Fruit fly (Drosophila melanogaster) whole organism, embryonic: ENCODE measurements around the gene RabX6.
A peak's percentile ranks its signal among the peaks of the same experiment; 100 is the strongest.

Source experiments
- B-H1 ChIP-seq: fragments of 200-800 bp; sonication (Bioruptor generic); IDR thresholded peaks from 3 replicates; pipeline ENCODE4 v1.3.6; 2022; ENCODE audit warnings: missing biosample characterization, missing genetic modification characterization
- Bdp1 ChIP-seq: fragments of 200-800 bp; sonication (Bioruptor generic); optimal IDR thresholded peaks from 3 replicates; lab custom pipeline; 2016; ENCODE audit warnings: missing biosample characterization, missing genetic modification characterization
- Bteb2 ChIP-seq: fragments of 200-800 bp; sonication (Bioruptor generic); optimal IDR thresholded peaks from 2 replicates; lab custom pipeline; 2016; ENCODE audit warnings: missing biosample characterization, missing genetic modification characterization
- CG10366 ChIP-seq: fragments of 200-800 bp; sonication (Bioruptor generic); IDR thresholded peaks from 2 replicates; pipeline ENCODE4 v1.3.6; 2022; ENCODE audit warnings: missing biosample characterization, missing genetic modification characterization
- CG10959 ChIP-seq: fragments of 200-800 bp; sonication (Bioruptor generic); IDR thresholded peaks from 2 replicates; pipeline ENCODE4 v1.3.6; 2022; ENCODE audit warnings: missing biosample characterization, missing genetic modification characterization
- CG17328 ChIP-seq: fragments of 200-800 bp; sonication (Bioruptor generic); IDR thresholded peaks from 2 replicates; pipeline ENCODE4 v1.3.6; 2022; ENCODE audit warnings: missing biosample characterization, missing genetic modification characterization
- CG31365 ChIP-seq: fragments of 200-800 bp; sonication (Bioruptor generic); optimal IDR thresholded peaks from 2 replicates; lab custom pipeline; 2018; ENCODE audit warnings: missing biosample characterization, mild to moderate bottlenecking, missing genetic modification characterization
- CG43689 ChIP-seq: fragments of 200-800 bp; sonication (Bioruptor generic); IDR thresholded peaks from 2 replicates; pipeline ENCODE4 v1.3.6; 2022; ENCODE audit warnings: missing biosample characterization, missing genetic modification characterization
- CG4424 ChIP-seq: fragments of 200-800 bp; sonication (Bioruptor generic); optimal IDR thresholded peaks from 3 replicates; lab custom pipeline; 2016; ENCODE audit warnings: missing biosample characterization, missing genetic modification characterization
- CG4820 ChIP-seq: fragments of 200-800 bp; sonication (Bioruptor generic); optimal IDR thresholded peaks from 3 replicates; lab custom pipeline; 2016; ENCODE audit warnings: missing biosample characterization, missing genetic modification characterization
- CG6175 ChIP-seq: fragments of 200-800 bp; sonication (Bioruptor generic); IDR thresholded peaks from 3 replicates; pipeline ENCODE4 v1.3.6; 2022; ENCODE audit warnings: missing biosample characterization, missing genetic modification characterization
- CG6791 ChIP-seq: fragments of 200-800 bp; sonication (Bioruptor generic); IDR thresholded peaks from 3 replicates; pipeline ENCODE4 v1.3.6; 2022; ENCODE audit warnings: missing biosample characterization, missing genetic modification characterization; ENCODE audit not compliant: partially characterized antibody
- CG7372 ChIP-seq: fragments of 200-800 bp; sonication (Bioruptor generic); IDR thresholded peaks from 2 replicates; pipeline ENCODE4 v1.3.6; 2022; ENCODE audit warnings: missing biosample characterization, missing genetic modification characterization
- CG9932 ChIP-seq: fragments of 200-800 bp; sonication (Bioruptor generic); IDR thresholded peaks from 2 replicates; pipeline ENCODE4 v1.3.6; 2022; ENCODE audit warnings: missing biosample characterization, missing genetic modification characterization
- CoRest ChIP-seq: fragments of 200-800 bp; sonication (Bioruptor generic); optimal IDR thresholded peaks from 3 replicates; lab custom pipeline; 2018; ENCODE audit warnings: missing biosample characterization, mild to moderate bottlenecking, missing genetic modification characterization, moderate library complexity
- Dbx ChIP-seq: fragments of 200-800 bp; sonication (Bioruptor generic); IDR thresholded peaks from 3 replicates; pipeline ENCODE4 v1.3.6; 2022; ENCODE audit warnings: missing biosample characterization, missing genetic modification characterization
- Dek ChIP-seq: fragments of 200-800 bp; sonication (Bioruptor generic); optimal IDR thresholded peaks from 3 replicates; lab custom pipeline; 2019; ENCODE audit warnings: missing biosample characterization, mild to moderate bottlenecking, missing genetic modification characterization, moderate library complexity
- Dip3 ChIP-seq: fragments of 200-800 bp; sonication (Bioruptor generic); optimal IDR thresholded peaks from 3 replicates; lab custom pipeline; 2016; ENCODE audit warnings: missing biosample characterization, missing genetic modification characterization
- Dll ChIP-seq: fragments of 200-800 bp; sonication (Bioruptor generic); IDR thresholded peaks from 4 replicates; pipeline ENCODE4 v1.3.6; 2022; ENCODE audit warnings: missing biosample characterization, missing genetic modification characterization; ENCODE audit not compliant: partially characterized antibody
- E2f2 ChIP-seq: fragments of 200-800 bp; sonication (Bioruptor generic); IDR thresholded peaks from 2 replicates; pipeline ENCODE4 v1.3.6; 2022; ENCODE audit warnings: missing biosample characterization, missing genetic modification characterization
- Elba2 ChIP-seq: fragments of 200-800 bp; sonication (Bioruptor generic); optimal IDR thresholded peaks from 3 replicates; lab custom pipeline; 2016; ENCODE audit warnings: missing biosample characterization, missing genetic modification characterization
- Fer1 ChIP-seq: fragments of 200-800 bp; sonication (Bioruptor generic); optimal IDR thresholded peaks from 2 replicates; lab custom pipeline; 2017; ENCODE audit warnings: missing biosample characterization, mild to moderate bottlenecking, missing genetic modification characterization
- Gsc ChIP-seq: fragments of 200-800 bp; sonication (Bioruptor generic); IDR thresholded peaks from 2 replicates; pipeline ENCODE4 v1.3.6; 2022; ENCODE audit warnings: missing biosample characterization, missing genetic modification characterization
- Gug ChIP-seq: fragments of 200-800 bp; sonication (Bioruptor generic); IDR thresholded peaks from 4 replicates; pipeline ENCODE4 v1.3.6; 2022; ENCODE audit warnings: missing biosample characterization, missing genetic modification characterization
- HLH3B ChIP-seq: fragments of 200-800 bp; sonication (Bioruptor generic); IDR thresholded peaks from 2 replicates; pipeline ENCODE4 v1.3.6; 2022; ENCODE audit warnings: missing biosample characterization, missing genetic modification characterization
- Hr78 ChIP-seq, 2 experiments: fragments of 200-800 bp in 1 of 2; fragments of >200 bp in 1 of 2; sonication (Bioruptor generic) in 1 of 2; optimal IDR thresholded peaks; 2 replicates each; lab custom pipeline; 2017 to 2019; ENCODE audit warnings: missing biosample characterization in 2 of 2, missing genetic modification characterization in 2 of 2, mild to moderate bottlenecking in 1 of 2, moderate library complexity in 1 of 2
- Hsf ChIP-seq: fragments of 200-800 bp; sonication (Bioruptor generic); optimal IDR thresholded peaks from 3 replicates; lab custom pipeline; 2016; ENCODE audit warnings: missing biosample characterization, missing genetic modification characterization
- Lim3 ChIP-seq: fragments of 200-800 bp; sonication (Bioruptor generic); IDR thresholded peaks from 2 replicates; pipeline ENCODE4 v1.3.6; 2022; ENCODE audit warnings: missing biosample characterization, missing genetic modification characterization
- Max ChIP-seq: fragments of 200-800 bp; sonication (Bioruptor generic); optimal IDR thresholded peaks from 2 replicates; lab custom pipeline; 2016; ENCODE audit warnings: missing biosample characterization, mild to moderate bottlenecking, missing genetic modification characterization
- Mrtf ChIP-seq: fragments of 200-800 bp; sonication (Bioruptor generic); IDR thresholded peaks from 3 replicates; pipeline ENCODE4 v1.3.6; 2022; ENCODE audit warnings: missing biosample characterization, missing genetic modification characterization
- NC2β ChIP-seq: fragments of 200-800 bp; sonication (Bioruptor generic); optimal IDR thresholded peaks from 2 replicates; lab custom pipeline; 2016; ENCODE audit warnings: missing biosample characterization, missing genetic modification characterization
- NFAT ChIP-seq: fragments of 200-800 bp; sonication (Bioruptor generic); IDR thresholded peaks from 2 replicates; pipeline ENCODE4 v1.3.6; 2022; ENCODE audit warnings: missing biosample characterization, missing genetic modification characterization
- al ChIP-seq: fragments of 200-800 bp; sonication (Bioruptor generic); IDR thresholded peaks from 2 replicates; pipeline ENCODE4 v1.3.6; 2022; ENCODE audit warnings: missing biosample characterization, missing genetic modification characterization
- az2 ChIP-seq: fragments of 200-800 bp; sonication (Bioruptor generic); optimal IDR thresholded peaks from 3 replicates; lab custom pipeline; 2016; ENCODE audit warnings: missing biosample characterization, missing genetic modification characterization
- bab2 ChIP-seq: fragments of 200-800 bp; sonication (Bioruptor generic); optimal IDR thresholded peaks from 2 replicates; lab custom pipeline; 2016; ENCODE audit warnings: missing biosample characterization, missing genetic modification characterization
- bcd ChIP-seq: fragments of 200-800 bp; sonication (Bioruptor generic); optimal IDR thresholded peaks from 2 replicates; lab custom pipeline; 2017; ENCODE audit warnings: missing biosample characterization, mild to moderate bottlenecking, missing genetic modification characterization
- crc ChIP-seq: fragments of 200-800 bp; sonication (Bioruptor generic); optimal IDR thresholded peaks from 2 replicates; lab custom pipeline; 2016; ENCODE audit warnings: missing biosample characterization, missing genetic modification characterization
- danr ChIP-seq: fragments of 200-800 bp; sonication (Bioruptor generic); IDR thresholded peaks from 2 replicates; pipeline ENCODE4 v1.3.6; 2022; ENCODE audit warnings: missing biosample characterization, missing genetic modification characterization
- dmrt99B ChIP-seq: fragments of 200-800 bp; sonication (Bioruptor generic); optimal IDR thresholded peaks from 2 replicates; lab custom pipeline; 2018; ENCODE audit warnings: missing biosample characterization, mild to moderate bottlenecking, missing genetic modification characterization, moderate library complexity
- grn ChIP-seq: fragments of 200-800 bp; sonication (Bioruptor generic); optimal IDR thresholded peaks from 3 replicates; lab custom pipeline; 2017; ENCODE audit warnings: missing biosample characterization, missing genetic modification characterization
- kay ChIP-seq: fragments of 200-800 bp; sonication (Bioruptor generic); optimal IDR thresholded peaks from 2 replicates; lab custom pipeline; 2016; ENCODE audit warnings: missing biosample characterization, missing genetic modification characterization
- mam ChIP-seq: fragments of 200-800 bp; sonication (Bioruptor generic); optimal IDR thresholded peaks from 3 replicates; lab custom pipeline; 2016; ENCODE audit warnings: missing biosample characterization, missing genetic modification characterization
- otp ChIP-seq: fragments of 200-800 bp; sonication (Bioruptor generic); IDR thresholded peaks from 3 replicates; pipeline ENCODE4, ENCODE4 v1.3.6; 2022; ENCODE audit warnings: missing biosample characterization, missing genetic modification characterization
- pb ChIP-seq: fragments of 200-800 bp; sonication (Bioruptor generic); optimal IDR thresholded peaks from 3 replicates; lab custom pipeline; 2016; ENCODE audit warnings: missing biosample characterization, missing genetic modification characterization
- row ChIP-seq: fragments of 200-800 bp; sonication (Bioruptor generic); IDR thresholded peaks from 3 replicates; pipeline ENCODE4 v1.3.6; 2022; ENCODE audit warnings: missing biosample characterization, missing genetic modification characterization
- slou ChIP-seq: fragments of 200-800 bp; sonication (Bioruptor generic); optimal IDR thresholded peaks from 3 replicates; lab custom pipeline; 2016; ENCODE audit warnings: missing biosample characterization, missing genetic modification characterization
- slp2 ChIP-seq: fragments of 200-800 bp; sonication (Bioruptor generic); optimal IDR thresholded peaks from 2 replicates; lab custom pipeline; 2016; ENCODE audit warnings: missing biosample characterization, missing genetic modification characterization
- sr ChIP-seq: fragments of 200-800 bp; sonication (Bioruptor generic); IDR thresholded peaks from 3 replicates; pipeline ENCODE4 v1.3.6; 2022; ENCODE audit warnings: missing biosample characterization, missing genetic modification characterization
- tin ChIP-seq: fragments of 200-800 bp; sonication (Bioruptor generic); optimal IDR thresholded peaks from 3 replicates; lab custom pipeline; 2016; ENCODE audit warnings: missing biosample characterization, missing genetic modification characterization
- tio ChIP-seq: fragments of 200-800 bp; sonication (Bioruptor generic); optimal IDR thresholded peaks from 2 replicates; lab custom pipeline; 2017; ENCODE audit warnings: missing biosample characterization, missing genetic modification characterization, inconsistent platforms
- zfh1 ChIP-seq: fragments of 200-800 bp; sonication (Bioruptor generic); IDR thresholded peaks from 3 replicates; pipeline ENCODE4 v1.3.6; 2022; ENCODE audit warnings: missing biosample characterization, missing genetic modification characterization

RabX6 gene

DNA sequence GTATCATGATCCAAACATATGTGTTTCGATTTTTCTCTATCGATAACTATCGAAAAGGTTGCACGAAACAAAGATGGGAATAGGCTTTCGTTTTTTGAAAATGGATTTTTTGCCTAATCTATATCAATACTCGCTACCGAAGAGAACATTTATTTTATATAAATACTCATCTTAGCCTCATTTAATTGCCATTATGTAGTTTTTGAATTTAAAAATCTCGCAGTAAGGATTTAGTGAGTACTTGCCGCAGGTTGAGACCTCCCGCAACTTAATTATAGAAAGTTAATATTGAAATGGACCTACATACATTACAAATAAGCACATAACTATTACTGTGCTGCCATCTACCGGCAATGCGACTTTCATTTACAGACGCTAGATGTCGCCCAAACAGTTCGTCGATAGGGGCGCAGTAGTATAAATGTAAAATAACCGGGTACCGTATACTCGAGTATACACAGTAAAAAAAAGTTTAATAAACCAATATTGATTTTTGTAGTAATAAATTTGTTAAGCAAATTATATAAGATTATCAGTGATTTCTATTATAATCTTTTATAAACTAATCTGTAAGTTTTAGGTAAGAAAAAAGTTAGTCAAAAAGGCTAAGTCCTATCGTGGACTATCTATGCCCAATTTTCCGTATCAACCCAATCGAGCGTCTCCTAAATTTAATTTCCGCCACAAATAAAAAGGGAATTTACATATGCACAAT, 21.7 kb downstream of the RabX6 start, which contains the start of gene CG13896 (continued):
- TF ChIP-seq sr (0 out of 3 replicates have a peak, but pooled peaks have one; percentile 6), Bteb2 (GFP tag; lab: Kevin White, UChicago) (peak; percentile 60), slp2 (GFP tag; lab: Kevin White, UChicago) (peak; percentile 88), otp (GFP tag; lab: Robert Waterston, UW) (peak; percentile 81; the same call in 2 of the 3 replicates), CG4424 (GFP tag; lab: Kevin White, UChicago) (peak; percentile 85), Gsc (GFP tag; lab: Robert Waterston, UW) (no peak; the same call in 1 of the 2 replicates), al (peak; percentile 60), kay (GFP tag; lab: Kevin White, UChicago) (peak; percentile 87), row (peak; percentile 64), NC2β (peak; percentile 91), dmrt99B (tag; lab: Kevin White, UChicago) (peak; percentile 78), CG9932 (GFP tag; lab: Robert Waterston, UW) (peak; percentile 92), az2 (GFP tag; lab: Kevin White, UChicago) (peak; percentile 94), Max (peak; percentile 72), CoRest (tag; lab: Kevin White, UChicago) (peak; percentile 84), CG6791 (GFP tag; lab: Robert Waterston, UW) (peak; percentile 63; the same call in 2 of the 3 replicates), zfh1 (peak; percentile 91), tio (peak; percentile 84), bcd (GFP tag; lab: Kevin White, UChicago) (peak; percentile 89), NFAT (peak; percentile 96), Dip3 (GFP tag; lab: Kevin White, UChicago) (peak; percentile 82), B-H1 (peak; percentile 47; the same call in 1 of the 3 replicates), Hsf (peak; percentile 94), CG10366 (peak; percentile 83), mam (peak; percentile 90), bab2 (GFP tag; lab: Kevin White, UChicago) (peak; percentile 95), HLH3B (GFP tag; lab: Robert Waterston, UW) (peak; percentile 69), E2f2 (GFP tag; lab: Robert Waterston, UW) (peak; percentile 65), CG4820 (peak; percentile 82), CG31365 (tag; lab: Kevin White, UChicago) (peak; percentile 76), CG6175 (GFP tag; lab: Robert Waterston, UW) (peak; percentile 87; the same call in 2 of the 3 replicates), Hr78 (GFP tag; optimal IDR thresholded peaks at IDR 0.05; lab: Kevin White, UChicago) (peak in 1 of 2 experiments; percentile 25), Mrtf (GFP tag; lab: Robert Waterston, UW) (peak; percentile 93), crc (GFP tag; lab: Kevin White, UChicago) (peak; percentile 66), Fer1 (GFP tag; lab: Kevin White, UChicago) (peak; percentile 76), Dbx (GFP tag; lab: Robert Waterston, UW) (peak; percentile 88), CG17328 (GFP tag; lab: Robert Waterston, UW) (peak; percentile 86), CG43689 (GFP tag; lab: Robert Waterston, UW) (peak; percentile 30; the same call in 1 of the 2 replicates), CG7372 (GFP tag; lab: Robert Waterston, UW) (peak; percentile 16; the same call in 1 of the 2 replicates), slou (GFP tag; lab: Kevin White, UChicago) (peak; percentile 75), CG10959 (GFP tag; lab: Robert Waterston, UW) (peak; percentile 67), Dek (peak; percentile 89), grn (peak; percentile 63), Elba2 (GFP tag; lab: Kevin White, UChicago) (peak; percentile 55), Dll (peak; percentile 91), tin (GFP tag; lab: Kevin White, UChicago) (peak; percentile 93), Gug (GFP tag; lab: Robert Waterston, UW) (peak; percentile 91), Lim3 (GFP tag; lab: Robert Waterston, UW) (no peak), pb (GFP tag; lab: Kevin White, UChicago) (peak; percentile 87), Bdp1 (GFP tag; lab: Kevin White, UChicago) (peak; percentile 80), danr (peak; percentile 62; the same call in 1 of the 2 replicates)
